Worm (Caenorhabditis elegans): ENCODE data around the gene tasp-1.

ce11 chrIII:10805172-10805571, 46.1 kb downstream of the tasp-1 start:
- TF ChIP-seq lin-39 (tag; optimal IDR thresholded peaks at IDR 0.05): no peak
- TF ChIP-seq alr-1 (tag; optimal IDR thresholded peaks at IDR 0.05): no peak
- TF ChIP-seq fos-1 (tag; optimal IDR thresholded peaks at IDR 0.05): no peak
- no peak for TF ChIP-seq nhr-237 (tag; optimal IDR thresholded peaks at IDR 0.05)
- TF ChIP-seq dmd-4 (tag; optimal IDR thresholded peaks at IDR 0.05): no peak
- TF ChIP-seq elt-3 (tag; optimal IDR thresholded peaks at IDR 0.05): no peak
- TF ChIP-seq aly-2 (tag; optimal IDR thresholded peaks at IDR 0.05): no peak
- TF ChIP-seq elt-1 (tag; optimal IDR thresholded peaks at IDR 0.05): no peak
- no peak for TF ChIP-seq lin-13 (GFP tag; optimal IDR thresholded peaks at IDR 0.05)
- TF ChIP-seq zag-1 (tag; optimal IDR thresholded peaks at IDR 0.05): no peak
- no peak for TF ChIP-seq unc-62 (GFP tag; optimal IDR thresholded peaks at IDR 0.05)
- no peak for TF ChIP-seq nhr-6 (tag; optimal IDR thresholded peaks at IDR 0.05)
- no peak for TF ChIP-seq ama-1 (optimal IDR thresholded peaks at IDR 0.05)
- TF ChIP-seq ztf-11 (tag; optimal IDR thresholded peaks at IDR 0.05): no peak
